Worm (Caenorhabditis elegans): Measurements from ENCODE around the gene srd-1.

DNA sequence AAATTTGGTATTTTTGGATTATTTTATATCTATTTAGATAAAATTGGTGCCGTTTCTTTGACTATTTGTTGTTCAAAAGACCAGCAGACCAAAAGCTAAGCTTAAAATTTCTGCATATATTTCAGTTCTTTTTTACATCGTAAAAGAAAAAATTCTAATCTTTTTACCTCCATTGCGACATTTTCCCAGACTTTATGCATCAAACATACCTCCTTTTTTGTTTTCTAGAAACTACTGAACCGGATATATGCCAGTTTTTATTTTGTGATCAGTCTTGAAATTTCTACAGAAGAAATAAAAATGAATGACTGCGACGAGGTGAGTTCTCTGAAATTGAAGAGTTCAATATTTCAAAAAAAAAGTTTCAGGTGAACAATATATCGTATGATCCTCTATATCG is 12.1 kb upstream of the srd-1 start, which contains the start of gene srb-6:
- TF ChIP-seq tbx-37 (GFP tag; conservative IDR thresholded peaks at IDR 0.05) (no peak), flt-1 (GFP tag; IDR thresholded peaks at IDR 0.05) (no peak), ama-1 (optimal IDR thresholded peaks at IDR 0.05) (no peak), sea-1 (GFP tag; conservative IDR thresholded peaks at IDR 0.05) (no peak), tra-4 (tag; optimal IDR thresholded peaks at IDR 0.05) (no peak), B0310.2 (tag; optimal IDR thresholded peaks at IDR 0.05) (no peak), F13C5.2 (tag; optimal IDR thresholded peaks at IDR 0.05) (no peak), hmg-4 (GFP tag; optimal IDR thresholded peaks at IDR 0.05) (no peak), hnd-1 (tag; optimal IDR thresholded peaks at IDR 0.05) (no peak), ets-7 (tag; optimal IDR thresholded peaks at IDR 0.05) (no peak)

Data from whole organism, early embryonic.